Worm (Caenorhabditis elegans): ENCODE results near the gene C37E2.3.

DNA sequence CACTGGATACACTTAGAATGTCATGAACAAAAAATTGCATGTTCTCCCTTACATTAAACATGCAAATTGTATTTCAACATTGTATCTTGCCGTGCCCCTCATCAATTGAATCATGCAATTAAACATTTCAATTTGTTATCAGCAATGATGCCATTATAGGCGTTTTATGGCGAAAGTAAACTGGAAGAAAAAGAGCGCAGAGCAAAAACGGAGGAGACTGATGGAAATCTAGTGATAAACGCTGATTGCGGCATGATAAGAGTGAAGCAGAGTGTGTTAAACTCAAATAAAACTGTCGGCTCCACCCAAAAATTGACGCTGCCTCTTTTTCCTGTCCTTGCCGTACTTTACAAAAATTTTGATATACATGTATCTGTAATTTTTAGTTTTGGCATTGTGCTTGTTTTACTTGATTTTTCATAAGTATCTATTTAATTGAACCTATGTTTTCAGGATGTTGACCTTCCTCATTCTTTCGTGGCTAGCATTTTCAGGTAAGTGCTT, 34.3 kb downstream of the C37E2.3 start, which contains the start of gene K06G5.1:
- TF ChIP-seq lin-39 (tag; optimal IDR thresholded peaks at IDR 0.05) (no peak), zag-1 (tag; optimal IDR thresholded peaks at IDR 0.05) (no peak), ZK546.5 (tag; optimal IDR thresholded peaks at IDR 0.05) (no peak), nhr-77 (tag; optimal IDR thresholded peaks at IDR 0.05) (peak; percentile 78), unc-39 (tag; optimal IDR thresholded peaks at IDR 0.05) (no peak), dmd-8 (GFP tag; IDR thresholded peaks at IDR 0.05) (no peak), nhr-11 (tag; optimal IDR thresholded peaks at IDR 0.05) (no peak)

Measured in whole organism, L4 larva.